Fruit fly (Drosophila melanogaster) whole organism, prepupa: ENCODE measurements around the gene Prm.

ENCODE experiments used
- Blimp-1 ChIP-seq: fragments of 200-800 bp; sonication (Bioruptor generic); optimal IDR thresholded peaks from 3 replicates; lab custom pipeline; 2017; ENCODE audit warnings: missing biosample characterization, missing genetic modification characterization, mild to moderate bottlenecking, moderate library complexity, missing genetic modification reagents
- CG10631 ChIP-seq: fragments of 200-800 bp; sonication (Bioruptor generic); optimal IDR thresholded peaks from 2 replicates; lab custom pipeline; 2016; ENCODE audit warnings: missing biosample characterization, missing genetic modification characterization
- CG10669 ChIP-seq: fragments of 200-800 bp; sonication (Bioruptor generic); optimal IDR thresholded peaks from 3 replicates; lab custom pipeline; 2018; ENCODE audit warnings: missing biosample characterization, mild to moderate bottlenecking, missing genetic modification characterization, moderate library complexity
- CG11294 ChIP-seq: fragments of 200-800 bp; sonication (Bioruptor generic); IDR thresholded peaks from 2 replicates; pipeline ENCODE4 v1.3.6; 2022; ENCODE audit warnings: missing biosample characterization, missing genetic modification characterization
- CG11762 ChIP-seq: fragments of 200-800 bp; sonication (Bioruptor generic); optimal IDR thresholded peaks from 3 replicates; lab custom pipeline; 2016; ENCODE audit warnings: missing biosample characterization, missing genetic modification characterization; ENCODE audit not compliant: insufficient read depth
- CG11902 ChIP-seq: fragments of 200-800 bp; sonication (Bioruptor generic); optimal IDR thresholded peaks from 3 replicates; lab custom pipeline; 2016; ENCODE audit warnings: missing biosample characterization, missing genetic modification characterization
- CG1621 ChIP-seq: fragments of 200-800 bp; sonication (Bioruptor generic); optimal IDR thresholded peaks from 3 replicates; lab custom pipeline; 2018; ENCODE audit warnings: missing biosample characterization, mild to moderate bottlenecking, missing genetic modification characterization
- CG16779 ChIP-seq: fragments of 200-800 bp; sonication (Bioruptor generic); optimal IDR thresholded peaks from 3 replicates; lab custom pipeline; 2017; ENCODE audit warnings: missing biosample characterization, mild to moderate bottlenecking, missing genetic modification characterization
- CG3032 ChIP-seq: fragments of 200-800 bp; optimal IDR thresholded peaks from 2 replicates; lab custom pipeline; 2019; ENCODE audit warnings: missing biosample characterization, mild to moderate bottlenecking, missing genetic modification characterization, moderate library complexity
- CG31627 ChIP-seq: fragments of 200-800 bp; sonication (Bioruptor generic); optimal IDR thresholded peaks from 3 replicates; lab custom pipeline; 2016; ENCODE audit warnings: missing biosample characterization, missing genetic modification characterization
- CG32006 ChIP-seq: fragments of 200-800 bp; sonication (Bioruptor generic); optimal IDR thresholded peaks from 3 replicates; lab custom pipeline; 2017; ENCODE audit warnings: missing biosample characterization, mild to moderate bottlenecking, missing genetic modification characterization
- CG34406 ChIP-seq: fragments of 200-800 bp; sonication (Bioruptor generic); optimal IDR thresholded peaks from 3 replicates; lab custom pipeline; 2016; ENCODE audit warnings: missing biosample characterization, missing genetic modification characterization
- CG3919 ChIP-seq: fragments of 200-800 bp; sonication (Bioruptor generic); optimal IDR thresholded peaks from 3 replicates; lab custom pipeline; 2016; ENCODE audit warnings: missing biosample characterization, missing genetic modification characterization
- CG4318 ChIP-seq: fragments of 200-800 bp; sonication (Bioruptor generic); optimal IDR thresholded peaks from 3 replicates; lab custom pipeline; 2017; ENCODE audit warnings: missing biosample characterization, mild to moderate bottlenecking, missing genetic modification characterization
- CG6163 ChIP-seq: fragments of 200-800 bp; sonication (Bioruptor generic); IDR thresholded peaks from 3 replicates; pipeline ENCODE4 v1.3.6; 2022; ENCODE audit warnings: missing biosample characterization, missing genetic modification characterization
- CG6276 ChIP-seq: fragments of 200-800 bp; sonication (Bioruptor generic); optimal IDR thresholded peaks from 2 replicates; lab custom pipeline; 2017; ENCODE audit warnings: missing biosample characterization, mild to moderate bottlenecking, missing genetic modification characterization
- CG6792 ChIP-seq: fragments of 200-800 bp; sonication (Bioruptor generic); optimal IDR thresholded peaks from 3 replicates; lab custom pipeline; 2016; ENCODE audit warnings: missing biosample characterization, missing genetic modification characterization
- CG6808 ChIP-seq: fragments of 200-800 bp; sonication (Bioruptor generic); optimal IDR thresholded peaks from 3 replicates; lab custom pipeline; 2017; ENCODE audit warnings: missing biosample characterization, missing genetic modification characterization, mild to moderate bottlenecking, moderate library complexity, missing genetic modification reagents
- CG6854 ChIP-seq: fragments of 200-800 bp; sonication (Bioruptor generic); optimal IDR thresholded peaks from 2 replicates; lab custom pipeline; 2017; ENCODE audit warnings: missing biosample characterization, mild to moderate bottlenecking, missing genetic modification characterization
- CG8119 ChIP-seq: fragments of 200-800 bp; sonication (Bioruptor generic); IDR thresholded peaks from 3 replicates; pipeline ENCODE4 v1.3.6; 2022; ENCODE audit warnings: missing biosample characterization, missing genetic modification characterization
- CG8319 ChIP-seq: fragments of 200-800 bp; sonication (Bioruptor generic); optimal IDR thresholded peaks from 3 replicates; lab custom pipeline; 2016; ENCODE audit warnings: missing biosample characterization, missing genetic modification characterization
- CG8632 ChIP-seq: fragments of 200-800 bp; sonication (Bioruptor generic); optimal IDR thresholded peaks from 3 replicates; lab custom pipeline; 2016; ENCODE audit warnings: missing biosample characterization, missing genetic modification characterization
- CG9139 ChIP-seq: fragments of 200-800 bp; sonication (Bioruptor generic); optimal IDR thresholded peaks from 3 replicates; lab custom pipeline; 2017; ENCODE audit warnings: missing biosample characterization, mild to moderate bottlenecking, missing genetic modification characterization
- Eip75B ChIP-seq: fragments of 200-800 bp; sonication (Bioruptor generic); optimal IDR thresholded peaks from 3 replicates; lab custom pipeline; 2016; ENCODE audit warnings: missing biosample characterization, missing genetic modification characterization
- Eip78C ChIP-seq: fragments of 200-800 bp; sonication (Bioruptor generic); peaks from one replicate; lab custom pipeline; 2016; ENCODE audit warnings: missing biosample characterization, missing genetic modification characterization
- Gug ChIP-seq: fragments of 200-800 bp; sonication (Bioruptor generic); IDR thresholded peaks from 2 replicates; pipeline ENCODE4 v1.3.6; 2022; ENCODE audit warnings: missing biosample characterization, missing genetic modification characterization
- Hr38 ChIP-seq: sonication (Bioruptor generic); optimal IDR thresholded peaks from 2 replicates; lab custom pipeline; 2016; ENCODE audit warnings: missing biosample characterization, missing genetic modification characterization
- Hr39 ChIP-seq: fragments of 200-800 bp; sonication (Bioruptor generic); optimal IDR thresholded peaks from 2 replicates; lab custom pipeline; 2016; ENCODE audit warnings: missing biosample characterization, missing genetic modification characterization
- Hr4 ChIP-seq: fragments of 200-800 bp; sonication (Bioruptor generic); optimal IDR thresholded peaks from 3 replicates; lab custom pipeline; 2016; ENCODE audit warnings: missing biosample characterization, missing genetic modification characterization
- Lpt ChIP-seq: fragments of 200-800 bp; sonication (Bioruptor generic); optimal IDR thresholded peaks from 3 replicates; lab custom pipeline; 2016; ENCODE audit warnings: missing biosample characterization, missing genetic modification characterization
- Met ChIP-seq: fragments of 200-800 bp; sonication (Bioruptor generic); optimal IDR thresholded peaks from 3 replicates; lab custom pipeline; 2016; ENCODE audit warnings: missing biosample characterization, missing genetic modification characterization
- OdsH ChIP-seq: fragments of 200-800 bp; sonication (Bioruptor generic); optimal IDR thresholded peaks from 3 replicates; lab custom pipeline; 2016; ENCODE audit warnings: missing biosample characterization, missing genetic modification characterization
- Sox102F ChIP-seq: fragments of 200-800 bp; sonication (Bioruptor generic); optimal IDR thresholded peaks from 2 replicates; lab custom pipeline; 2016; ENCODE audit warnings: missing biosample characterization, mild to moderate bottlenecking, missing genetic modification characterization
- Sox14 ChIP-seq: fragments of 200-800 bp; sonication (Bioruptor generic); optimal IDR thresholded peaks from 3 replicates; lab custom pipeline; 2016; ENCODE audit warnings: missing biosample characterization, missing genetic modification characterization
- Sox15 ChIP-seq: fragments of 200-800 bp; sonication (Bioruptor generic); optimal IDR thresholded peaks from 3 replicates; lab custom pipeline; 2016; ENCODE audit warnings: missing biosample characterization, missing genetic modification characterization
- acj6 ChIP-seq: fragments of 200-800 bp; sonication (Bioruptor generic); optimal IDR thresholded peaks from 3 replicates; lab custom pipeline; 2016; ENCODE audit warnings: missing biosample characterization, missing genetic modification characterization
- dsx ChIP-seq: fragments of 200-800 bp; optimal IDR thresholded peaks from 3 replicates; lab custom pipeline; 2019; ENCODE audit warnings: missing biosample characterization, mild to moderate bottlenecking, missing genetic modification characterization, moderate library complexity; ENCODE audit not compliant: poor library complexity, severe bottlenecking
- eg ChIP-seq: fragments of 200-800 bp; sonication (Bioruptor generic); IDR thresholded peaks from 3 replicates; pipeline ENCODE4 v1.3.6; 2022; ENCODE audit warnings: missing biosample characterization, missing genetic modification characterization
- esn ChIP-seq: fragments of 200-800 bp; sonication (Bioruptor generic); optimal IDR thresholded peaks from 2 replicates; lab custom pipeline; 2016; ENCODE audit warnings: missing biosample characterization, mild to moderate bottlenecking, missing genetic modification characterization, moderate library complexity
- fd59A ChIP-seq: fragments of 200-800 bp; sonication (Bioruptor generic); optimal IDR thresholded peaks from 2 replicates; lab custom pipeline; 2017; ENCODE audit warnings: missing biosample characterization, mild to moderate bottlenecking, missing genetic modification characterization, missing genetic modification reagents
- fkh ChIP-seq: fragments of 200-800 bp; sonication (Bioruptor generic); optimal IDR thresholded peaks from 3 replicates; lab custom pipeline; 2017; ENCODE audit warnings: missing biosample characterization, mild to moderate bottlenecking, missing genetic modification characterization, moderate library complexity
- net ChIP-seq: fragments of 200-800 bp; sonication (Bioruptor generic); optimal IDR thresholded peaks from 3 replicates; lab custom pipeline; 2016; ENCODE audit warnings: missing biosample characterization, missing genetic modification characterization
- pdm3 ChIP-seq: fragments of 200-800 bp; sonication (Bioruptor generic); optimal IDR thresholded peaks from 3 replicates; lab custom pipeline; 2016; ENCODE audit warnings: missing biosample characterization, missing genetic modification characterization
- salr ChIP-seq, 2 experiments: fragments of 200-800 bp; sonication (Bioruptor generic); optimal IDR thresholded peaks; 3 replicates each; lab custom pipeline; 2016 to 2018; ENCODE audit warnings: missing biosample characterization in 2 of 2, missing genetic modification characterization in 2 of 2, mild to moderate bottlenecking in 1 of 2
- ss ChIP-seq, 2 experiments: fragments of 200-800 bp; sonication (Bioruptor generic); optimal IDR thresholded peaks; 2 replicates in 1 of 2; 3 replicates in 1 of 2; lab custom pipeline; 2017 to 2018; ENCODE audit warnings: mild to moderate bottlenecking in 2 of 2, missing biosample characterization in 2 of 2, missing genetic modification characterization in 2 of 2, moderate library complexity in 1 of 2
- svp ChIP-seq: fragments of 200-800 bp; sonication (Bioruptor generic); peaks from one replicate; lab custom pipeline; 2016; ENCODE audit warnings: missing biosample characterization, missing genetic modification characterization
- topi ChIP-seq: fragments of 200-800 bp; sonication (Bioruptor generic); optimal IDR thresholded peaks from 3 replicates; lab custom pipeline; 2016; ENCODE audit warnings: missing biosample characterization, missing genetic modification characterization
- vri ChIP-seq: fragments of 200-800 bp; sonication (Bioruptor generic); optimal IDR thresholded peaks from 3 replicates; lab custom pipeline; 2016; ENCODE audit warnings: missing biosample characterization, mild to moderate bottlenecking, missing genetic modification characterization

Gene Prm

dm6 chr3L:8702448-8702847 lies 42.7 kb downstream of the Prm start (continued):
- TF ChIP-seq CG34406 (GFP tag; lab: Kevin White, UChicago) = peak; percentile 73
- TF ChIP-seq esn (GFP tag; lab: Kevin White, UChicago) = peak; percentile 68
- peak; percentile 36; the same call in 1 of the 2 replicates for TF ChIP-seq CG11294
- TF ChIP-seq Hr4 (GFP tag; lab: Kevin White, UChicago) = no peak
- TF ChIP-seq vri = peak; percentile 88
- peak; percentile 19 to 40 for TF ChIP-seq salr (GFP tag; optimal IDR thresholded peaks at IDR 0.05; lab: Kevin White, UChicago)
- peak; percentile 89 for TF ChIP-seq Eip78C (GFP tag; lab: Kevin White, UChicago)
- TF ChIP-seq CG6792 (GFP tag; lab: Kevin White, UChicago) = peak; percentile 66
- peak; percentile 37 for TF ChIP-seq CG6276
- peak; percentile 36 for TF ChIP-seq CG16779 (tag; lab: Kevin White, UChicago)
- TF ChIP-seq Sox14 = peak; percentile 14

dm6 chr3L:8701697-8702349 lies 43.3 kb downstream of the Prm start:
- TF ChIP-seq CG9139 (peak; percentile 68), CG11762 (GFP tag; lab: Kevin White, UChicago) (peak; percentile 13), CG8319 (GFP tag; lab: Kevin White, UChicago) (peak; percentile 23), CG32006 (GFP tag; lab: Kevin White, UChicago) (no peak), CG8632 (GFP tag; lab: Kevin White, UChicago) (peak; percentile 85), CG1621 (tag; lab: Kevin White, UChicago) (peak; percentile 52), Sox15 (GFP tag; lab: Kevin White, UChicago) (peak; percentile 33), CG6808 (GFP tag; lab: Kevin White, UChicago) (peak; percentile 78), eg (GFP tag; lab: Robert Waterston, UW) (no peak), CG11902 (GFP tag; lab: Kevin White, UChicago) (peak; percentile 63), CG3032 (tag; lab: Kevin White, UChicago) (peak; percentile 81), Hr4 (GFP tag; lab: Kevin White, UChicago) (no peak), topi (peak; percentile 63), OdsH (GFP tag; lab: Kevin White, UChicago) (peak; percentile 65), CG34406 (GFP tag; lab: Kevin White, UChicago) (peak; percentile 67), Met (GFP tag; lab: Kevin White, UChicago) (peak; percentile 65), CG4318 (no peak), ss (GFP tag; optimal IDR thresholded peaks at IDR 0.05; lab: Kevin White, UChicago) (peak; percentile 65 to 88), CG11294 (no peak), Hr39 (GFP tag; lab: Kevin White, UChicago) (no peak), vri (peak; percentile 9), svp (GFP tag; lab: Kevin White, UChicago) (peak; percentile 83), CG6854 (peak; percentile 14), CG6163 (GFP tag; lab: Robert Waterston, UW) (peak; percentile 28; the same call in 1 of the 3 replicates), acj6 (GFP tag; lab: Kevin White, UChicago) (peak; percentile 71), fkh (GFP tag; lab: Kevin White, UChicago) (no peak), CG31627 (peak; percentile 30), dsx (GFP tag; lab: Kevin White, UChicago) (peak; percentile 77), net (GFP tag; lab: Kevin White, UChicago) (peak; percentile 14), CG10631 (peak; percentile 59), pdm3 (GFP tag; lab: Kevin White, UChicago) (peak; percentile 42), CG3919 (GFP tag; lab: Kevin White, UChicago) (peak; percentile 68), Eip75B (GFP tag; lab: Kevin White, UChicago) (peak; percentile 56), Lpt (GFP tag; lab: Kevin White, UChicago) (no peak), Blimp-1 (no peak), esn (GFP tag; lab: Kevin White, UChicago) (peak; percentile 71), CG6792 (GFP tag; lab: Kevin White, UChicago) (peak; percentile 80), CG10669 (GFP tag; lab: Kevin White, UChicago) (peak; percentile 77), Sox102F (GFP tag; lab: Kevin White, UChicago) (peak; percentile 48), CG8119 (GFP tag; lab: Robert Waterston, UW) (no peak), Gug (GFP tag; lab: Robert Waterston, UW) (no peak), CG16779 (tag; lab: Kevin White, UChicago) (peak; percentile 21), fd59A (peak; percentile 72), Hr38 (GFP tag; lab: Kevin White, UChicago) (no peak)
